Fruit fly (Drosophila melanogaster) S2 (cell line): ENCODE measurements around the gene Sh.

ENCODE experiments used
- CG8478 ChIP-seq: fragments of >200 bp; optimal IDR thresholded peaks from 2 replicates; lab custom pipeline; 2018
- CTCF ChIP-seq, 2 experiments: fragments of >200 bp; optimal IDR thresholded peaks; 2 replicates each; lab custom pipeline; 2018

- no peak for TF ChIP-seq CG8478 (lab: Kevin White, UChicago)
- no peak for TF ChIP-seq CTCF (optimal IDR thresholded peaks at IDR 0.05; lab: Kevin White, UChicago)
Measured at dm6 chrX:17967046-17967445, 96.0 kb downstream of the Sh start.
